Worm (Caenorhabditis elegans) whole organism, mixed stage, embryonic: Measurements from ENCODE around the gene fkb-1.

ENCODE experiments used
- M03D4.4 ChIP-seq: sonication (generic microtip); optimal IDR thresholded peaks from 2 replicates; lab custom pipeline; 2017; ENCODE audit warnings: mild to moderate bottlenecking, missing genetic modification characterization, missing compliant biosample characterization
- bed-3 ChIP-seq: fragments of 200-800 bp; sonication (Bioruptor generic); optimal IDR thresholded peaks from 3 replicates; lab custom pipeline; 2018; ENCODE audit warnings: mild to moderate bottlenecking, missing genetic modification characterization, moderate library complexity, missing compliant biosample characterization
- blmp-1 ChIP-seq: fragments of 150-350 bp; optimal IDR thresholded peaks from 2 replicates; lab custom pipeline; 2014; ENCODE audit warnings: missing biosample characterization, missing genetic modification characterization
- ceh-39 ChIP-seq: fragments of 150-350 bp; optimal IDR thresholded peaks from 2 replicates; lab custom pipeline; 2014; ENCODE audit warnings: missing biosample characterization, missing genetic modification characterization
- ceh-43 ChIP-seq: fragments of 200-800 bp; sonication (Bioruptor generic); optimal IDR thresholded peaks from 2 replicates; lab custom pipeline; 2018; ENCODE audit warnings: mild to moderate bottlenecking, missing genetic modification characterization, moderate library complexity, missing compliant biosample characterization
- ceh-83 ChIP-seq: fragments of 200-800 bp; sonication (Bioruptor generic); optimal IDR thresholded peaks from 2 replicates; lab custom pipeline; 2018; ENCODE audit warnings: mild to moderate bottlenecking, missing genetic modification characterization, missing compliant biosample characterization
- ces-1 ChIP-seq: fragments of 150-350 bp; optimal IDR thresholded peaks from 2 replicates; lab custom pipeline; 2014; ENCODE audit warnings: missing biosample characterization, missing genetic modification reagents, missing genetic modification characterization
- cnd-1 ChIP-seq: fragments of 200-800 bp; sonication (Bioruptor generic); optimal IDR thresholded peaks from 2 replicates; lab custom pipeline; 2018; ENCODE audit warnings: mild to moderate bottlenecking, missing genetic modification characterization, missing compliant biosample characterization
- drap-1 ChIP-seq: fragments of 200-800 bp; sonication (Bioruptor generic); optimal IDR thresholded peaks from 3 replicates; lab custom pipeline; 2018; ENCODE audit warnings: mild to moderate bottlenecking, missing genetic modification characterization, missing compliant biosample characterization
- elt-1 ChIP-seq: sonication (generic microtip); optimal IDR thresholded peaks from 2 replicates; lab custom pipeline; 2017; ENCODE audit warnings: missing genetic modification characterization, mild to moderate bottlenecking, missing compliant biosample characterization, antibody characterized with exemption, moderate library complexity, borderline replicate concordance; ENCODE audit not compliant: insufficient read depth
- elt-3 ChIP-seq: fragments of 150-350 bp; optimal IDR thresholded peaks from 2 replicates; lab custom pipeline; 2014; ENCODE audit warnings: missing biosample characterization, missing genetic modification characterization
- flh-1 ChIP-seq: fragments of 200-800 bp; sonication (Bioruptor generic); optimal IDR thresholded peaks from 2 replicates; lab custom pipeline; 2018; ENCODE audit warnings: mild to moderate bottlenecking, missing genetic modification characterization, moderate library complexity, missing compliant biosample characterization
- ham-2 ChIP-seq: fragments of 200-800 bp; sonication (Bioruptor generic); optimal IDR thresholded peaks from 2 replicates; lab custom pipeline; 2018; ENCODE audit warnings: mild to moderate bottlenecking, missing genetic modification characterization, missing compliant biosample characterization
- hlh-1 ChIP-seq: fragments of 150-350 bp; optimal IDR thresholded peaks from 2 replicates; lab custom pipeline; 2014; ENCODE audit warnings: missing biosample characterization, missing genetic modification reagents, missing genetic modification characterization
- lin-13 ChIP-seq: fragments of 150-350 bp; optimal IDR thresholded peaks from 2 replicates; lab custom pipeline; 2014; ENCODE audit warnings: missing biosample characterization, missing genetic modification characterization
- lin-32 ChIP-seq: fragments of 200-800 bp; sonication (Bioruptor generic); optimal IDR thresholded peaks from 2 replicates; lab custom pipeline; 2018; ENCODE audit warnings: mild to moderate bottlenecking, missing genetic modification characterization, missing compliant biosample characterization
- lsy-2 ChIP-seq: fragments of 150-350 bp; optimal IDR thresholded peaks from 2 replicates; lab custom pipeline; 2014; ENCODE audit warnings: missing biosample characterization, missing genetic modification characterization
- mab-5 ChIP-seq: fragments of 150-350 bp; optimal IDR thresholded peaks from 2 replicates; lab custom pipeline; 2014; ENCODE audit warnings: missing biosample characterization, missing genetic modification characterization
- mep-1 ChIP-seq: fragments of 150-350 bp; optimal IDR thresholded peaks from 2 replicates; lab custom pipeline; 2017; ENCODE audit warnings: missing biosample characterization, missing genetic modification reagents, missing genetic modification characterization, inconsistent platforms
- mls-2 ChIP-seq: sonication (generic microtip); optimal IDR thresholded peaks from 2 replicates; lab custom pipeline; 2016; ENCODE audit warnings: mild to moderate bottlenecking, missing genetic modification characterization, moderate library complexity, missing compliant biosample characterization
- nhr-12 ChIP-seq: fragments of 150-350 bp; optimal IDR thresholded peaks from 2 replicates; lab custom pipeline; 2014; ENCODE audit warnings: missing biosample characterization, missing genetic modification characterization
- nhr-2 ChIP-seq: fragments of 150-350 bp; optimal IDR thresholded peaks from 2 replicates; lab custom pipeline; 2014; ENCODE audit warnings: missing biosample characterization, missing genetic modification characterization
- nhr-237 ChIP-seq: fragments of 150-350 bp; optimal IDR thresholded peaks from 2 replicates; lab custom pipeline; 2014; ENCODE audit warnings: missing biosample characterization, missing genetic modification characterization
- nhr-28 ChIP-seq: fragments of 150-350 bp; optimal IDR thresholded peaks from 2 replicates; lab custom pipeline; 2014; ENCODE audit warnings: missing biosample characterization, missing genetic modification characterization
- nhr-76 ChIP-seq: sonication (generic microtip); optimal IDR thresholded peaks from 2 replicates; lab custom pipeline; 2017; ENCODE audit warnings: missing biosample characterization, missing genetic modification characterization
- pha-4 ChIP-seq: fragments of 150-350 bp; optimal IDR thresholded peaks from 2 replicates; lab custom pipeline; 2018; ENCODE audit warnings: missing biosample characterization, missing genetic modification reagents, missing genetic modification characterization
- sem-2 ChIP-seq: fragments of 200-800 bp; sonication (Bioruptor generic); optimal IDR thresholded peaks from 2 replicates; lab custom pipeline; 2018; ENCODE audit warnings: mild to moderate bottlenecking, missing genetic modification characterization, missing compliant biosample characterization
- snpc-4 ChIP-seq: fragments of 150-350 bp; optimal IDR thresholded peaks from 2 replicates; lab custom pipeline; 2014; ENCODE audit warnings: missing biosample characterization, missing genetic modification characterization
- sptf-1 ChIP-seq: sonication (generic microtip); optimal IDR thresholded peaks from 2 replicates; lab custom pipeline; 2017; ENCODE audit warnings: mild to moderate bottlenecking, missing genetic modification characterization, moderate library complexity, missing compliant biosample characterization
- tbx-8 ChIP-seq: fragments of 200-800 bp; sonication (Bioruptor generic); optimal IDR thresholded peaks from 2 replicates; lab custom pipeline; 2018; ENCODE audit warnings: mild to moderate bottlenecking, missing genetic modification characterization, moderate library complexity, missing compliant biosample characterization
- unc-120 ChIP-seq: sonication (generic microtip); optimal IDR thresholded peaks from 2 replicates; lab custom pipeline; 2017; ENCODE audit warnings: missing genetic modification characterization, missing compliant biosample characterization; ENCODE audit not compliant: poor library complexity, severe bottlenecking
- unc-39 ChIP-seq: fragments of 150-350 bp; optimal IDR thresholded peaks from 2 replicates; lab custom pipeline; 2014; ENCODE audit warnings: missing biosample characterization, missing genetic modification characterization
- unc-62 ChIP-seq: fragments of 150-350 bp; optimal IDR thresholded peaks from 2 replicates; lab custom pipeline; 2014; ENCODE audit warnings: missing biosample characterization, missing genetic modification reagents, missing genetic modification characterization
- zip-8 ChIP-seq: fragments of 150-350 bp; optimal IDR thresholded peaks from 2 replicates; lab custom pipeline; 2014; ENCODE audit warnings: missing biosample characterization, missing genetic modification characterization
- ztf-11 ChIP-seq: fragments of 150-350 bp; optimal IDR thresholded peaks from 2 replicates; lab custom pipeline; 2014; ENCODE audit warnings: missing biosample characterization, missing genetic modification characterization

The fkb-1 gene

ce11 chrIV:11062984-11063613 lies 26.7 kb downstream of the fkb-1 start:
- TF ChIP-seq nhr-76 (no peak), nhr-28 (no peak), elt-3 (tag; lab: Kevin White, UChicago) (no peak), zip-8 (tag; lab: Kevin White, UChicago) (no peak), ceh-39 (no peak), blmp-1 (tag; lab: Kevin White, UChicago) (no peak), drap-1 (no peak), lin-32 (no peak)
- TF ChIP-seq, all 35 proteins: peak for 0

ce11 chrIV:11063962-11064361 lies 27.6 kb downstream of the fkb-1 start, which contains the start of gene ttr-16:
Gene ttr-16, minus strand, starts transcription at chrIV:11064137.
- TF ChIP-seq ztf-11 (tag; lab: Kevin White, UChicago): no peak
- TF ChIP-seq mls-2 (tag; lab: Kevin White, UChicago): no peak
- no peak for TF ChIP-seq ceh-83 (GFP tag; lab: Kevin White, UChicago)
- no peak for TF ChIP-seq elt-3 (tag; lab: Kevin White, UChicago)
- TF ChIP-seq mep-1: no peak
- TF ChIP-seq sem-2 (GFP tag; lab: Kevin White, UChicago): no peak
- peak; percentile 59 for TF ChIP-seq unc-120 (tag; lab: Kevin White, UChicago)
- no peak for TF ChIP-seq nhr-2 (tag; lab: Kevin White, UChicago)
- no peak for TF ChIP-seq ceh-43 (GFP tag; lab: Kevin White, UChicago)
- no peak for TF ChIP-seq drap-1
- no peak for TF ChIP-seq nhr-12 (tag; lab: Kevin White, UChicago)
- TF ChIP-seq hlh-1 (tag; lab: Kevin White, UChicago): peak; percentile 97
- TF ChIP-seq elt-1: no peak
- no peak for TF ChIP-seq ces-1 (GFP tag; lab: Kevin White, UChicago)
- no peak for TF ChIP-seq nhr-76
- no peak for TF ChIP-seq unc-39 (tag; lab: Kevin White, UChicago)
- no peak for TF ChIP-seq snpc-4 (tag; lab: Kevin White, UChicago)
- TF ChIP-seq tbx-8 (GFP tag; lab: Kevin White, UChicago): no peak
- no peak for TF ChIP-seq ham-2 (GFP tag; lab: Kevin White, UChicago)
- no peak for TF ChIP-seq nhr-28
- no peak for TF ChIP-seq ceh-39
- no peak for TF ChIP-seq lin-32
- TF ChIP-seq unc-62 (GFP tag; lab: Kevin White, UChicago): peak; percentile 80
- TF ChIP-seq cnd-1 (tag; lab: Kevin White, UChicago): no peak
- no peak for TF ChIP-seq M03D4.4 (tag; lab: Kevin White, UChicago)

DNA sequence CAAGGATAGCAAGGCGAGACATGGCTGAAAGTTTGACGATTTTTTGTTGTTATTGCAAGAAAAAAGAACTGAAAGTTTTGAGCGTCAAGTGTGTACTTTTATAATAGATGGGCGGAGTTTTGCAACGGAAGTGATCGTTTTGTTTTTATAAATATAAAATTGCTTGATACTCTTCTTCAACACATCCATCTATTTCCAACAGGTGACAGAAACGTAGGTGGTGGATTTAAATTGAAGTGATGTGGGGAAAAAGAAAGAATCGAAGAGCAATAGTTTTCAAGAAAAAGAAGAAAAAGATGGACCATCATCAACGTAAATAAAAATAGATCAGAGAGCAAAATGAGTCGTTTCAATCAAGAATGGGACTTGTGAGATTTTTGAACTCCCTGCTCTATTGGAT lies 30.6 kb downstream of the fkb-1 start, which contains the start of gene ttr-17:
Gene ttr-17 (minus strand): TSS at position 24 of the 400 bp plus-strand sequence.
- TF ChIP-seq lin-32 (no peak), unc-62 (GFP tag; lab: Kevin White, UChicago) (peak; percentile 52), lsy-2 (tag; lab: Kevin White, UChicago) (no peak)

- TF ChIP-seq unc-39 (tag; lab: Kevin White, UChicago): no peak
- no peak for TF ChIP-seq pha-4 (tag; lab: Kevin White, UChicago)
- no peak for TF ChIP-seq ceh-83 (GFP tag; lab: Kevin White, UChicago)
- no peak for TF ChIP-seq tbx-8 (GFP tag; lab: Kevin White, UChicago)
- no peak for TF ChIP-seq sem-2 (GFP tag; lab: Kevin White, UChicago)
- peak; percentile 62 for TF ChIP-seq mab-5 (tag; lab: Kevin White, UChicago)
- no peak for TF ChIP-seq nhr-28
- peak; percentile 100 for TF ChIP-seq unc-62 (GFP tag; lab: Kevin White, UChicago)
- TF ChIP-seq lin-13: no peak
- TF ChIP-seq nhr-2 (tag; lab: Kevin White, UChicago): no peak
- TF ChIP-seq drap-1: no peak
- no peak for TF ChIP-seq mls-2 (tag; lab: Kevin White, UChicago)
- TF ChIP-seq sptf-1 (tag; lab: Kevin White, UChicago): no peak
- TF ChIP-seq cnd-1 (tag; lab: Kevin White, UChicago): no peak
- no peak for TF ChIP-seq nhr-76
- TF ChIP-seq blmp-1 (tag; lab: Kevin White, UChicago): no peak
- no peak for TF ChIP-seq ceh-39
- TF ChIP-seq mep-1: no peak
- TF ChIP-seq flh-1 (GFP tag; lab: Kevin White, UChicago): no peak
- no peak for TF ChIP-seq ham-2 (GFP tag; lab: Kevin White, UChicago)
- TF ChIP-seq unc-120 (tag; lab: Kevin White, UChicago): peak; percentile 57
- TF ChIP-seq elt-1: no peak
- no peak for TF ChIP-seq bed-3 (GFP tag; lab: Kevin White, UChicago)
- TF ChIP-seq M03D4.4 (tag; lab: Kevin White, UChicago): no peak
- no peak for TF ChIP-seq nhr-237
- no peak for TF ChIP-seq ceh-43 (GFP tag; lab: Kevin White, UChicago)
- TF ChIP-seq nhr-12 (tag; lab: Kevin White, UChicago): no peak
- no peak for TF ChIP-seq lin-32
- TF ChIP-seq hlh-1 (tag; lab: Kevin White, UChicago): peak; percentile 68
Observed at ce11 chrIV:11068314-11068713, 31.9 kb downstream of the fkb-1 start.
